Worm (Caenorhabditis elegans): Measurements from ENCODE around the gene Y61A9LA.7.

- no peak for TF ChIP-seq elt-2 (tag; optimal IDR thresholded peaks at IDR 0.05)
- TF ChIP-seq jun-1 (tag; optimal IDR thresholded peaks at IDR 0.05), result no peak
- TF ChIP-seq ztf-4 (tag; optimal IDR thresholded peaks at IDR 0.05), result no peak
- no peak for TF ChIP-seq nhr-67 (tag; optimal IDR thresholded peaks at IDR 0.05)
- no peak for TF ChIP-seq ama-1 (optimal IDR thresholded peaks at IDR 0.05)
- no peak for TF ChIP-seq nhr-76 (tag; optimal IDR thresholded peaks at IDR 0.05)
- TF ChIP-seq lin-39 (tag; optimal IDR thresholded peaks at IDR 0.05), result no peak
- TF ChIP-seq lin-15B (tag; optimal IDR thresholded peaks at IDR 0.05), result no peak
- no peak for TF ChIP-seq fos-1 (tag; optimal IDR thresholded peaks at IDR 0.05)
- no peak for TF ChIP-seq R02D3.7 (tag; optimal IDR thresholded peaks at IDR 0.05)
- TF ChIP-seq unc-62 (GFP tag; optimal IDR thresholded peaks at IDR 0.05), result no peak
- no peak for TF ChIP-seq mdl-1 (tag; optimal IDR thresholded peaks at IDR 0.05)
- no peak for TF ChIP-seq sea-2 (GFP tag; optimal IDR thresholded peaks at IDR 0.05)
- no peak for TF ChIP-seq nhr-11 (tag; optimal IDR thresholded peaks at IDR 0.05)
These were observed 12.4 kb upstream of the Y61A9LA.7 start for ce11 chrV:4571997-4572396.

Measured in whole organism, L3 larva.